Worm (Caenorhabditis elegans): ENCODE data around the gene csn-4.

Gene csn-4

ce11 chrIV:1040537-1040936 lies 46.3 kb downstream of the csn-4 start:
- TF ChIP-seq unc-55 (GFP tag; optimal IDR thresholded peaks at IDR 0.05) = no peak
- no peak for TF ChIP-seq nhr-23 (tag; optimal IDR thresholded peaks at IDR 0.05)
- no peak for TF ChIP-seq ZK546.5 (tag; optimal IDR thresholded peaks at IDR 0.05)
- TF ChIP-seq lin-11 (tag; optimal IDR thresholded peaks at IDR 0.05) = no peak
- no peak for TF ChIP-seq mdl-1 (tag; optimal IDR thresholded peaks at IDR 0.05)
- no peak for TF ChIP-seq unc-39 (tag; optimal IDR thresholded peaks at IDR 0.05)
- TF ChIP-seq ztf-1 (GFP tag; conservative IDR thresholded peaks at IDR 0.05) = no peak
- TF ChIP-seq sma-9 (GFP tag; optimal IDR thresholded peaks at IDR 0.05) = no peak
- no peak for TF ChIP-seq sma-9 (tag; optimal IDR thresholded peaks at IDR 0.05)
- TF ChIP-seq nhr-77 (tag; optimal IDR thresholded peaks at IDR 0.05) = no peak
- TF ChIP-seq ceh-82 (tag; optimal IDR thresholded peaks at IDR 0.05) = no peak
- TF ChIP-seq C34F6.9 (tag; optimal IDR thresholded peaks at IDR 0.05) = no peak
- no peak for TF ChIP-seq ztf-11 (tag; optimal IDR thresholded peaks at IDR 0.05)

DNA sequence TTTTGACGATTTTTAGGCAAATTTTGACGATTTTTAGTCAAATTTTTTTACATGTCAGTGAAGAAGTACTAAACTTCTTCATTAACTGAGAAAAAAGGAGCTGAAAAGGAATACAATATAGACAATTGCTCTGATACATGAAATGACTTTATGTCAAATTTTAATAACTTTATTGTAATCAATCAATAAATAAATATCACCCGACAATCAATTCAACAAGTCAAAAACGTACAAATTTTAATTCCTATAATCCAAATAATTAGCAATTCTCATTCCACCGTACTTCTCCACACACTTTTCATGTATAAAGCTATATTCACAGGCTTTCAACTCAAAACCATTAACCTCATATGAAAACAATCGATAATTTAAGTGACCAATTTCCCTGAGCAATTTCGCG lies 48.3 kb downstream of the csn-4 start:
- TF ChIP-seq nhr-21 (tag; optimal IDR thresholded peaks at IDR 0.05) = no peak
- no peak for TF ChIP-seq elt-1 (tag; optimal IDR thresholded peaks at IDR 0.05)
- no peak for TF ChIP-seq ZK546.5 (tag; optimal IDR thresholded peaks at IDR 0.05)
- TF ChIP-seq blmp-1 (tag; optimal IDR thresholded peaks at IDR 0.05; ENCODE audit: insufficient read depth) = no peak
- TF ChIP-seq unc-55 (GFP tag; optimal IDR thresholded peaks at IDR 0.05) = no peak
- no peak for TF ChIP-seq nhr-237 (tag; optimal IDR thresholded peaks at IDR 0.05)
- TF ChIP-seq nhr-77 (tag; optimal IDR thresholded peaks at IDR 0.05) = no peak
- no peak for TF ChIP-seq ztf-1 (GFP tag; conservative IDR thresholded peaks at IDR 0.05)
- TF ChIP-seq zag-1 (tag; optimal IDR thresholded peaks at IDR 0.05) = no peak
- TF ChIP-seq aly-2 (tag; optimal IDR thresholded peaks at IDR 0.05) = no peak
- TF ChIP-seq lin-39 (tag; optimal IDR thresholded peaks at IDR 0.05) = no peak
- TF ChIP-seq nhr-6 (tag; optimal IDR thresholded peaks at IDR 0.05) = no peak
- TF ChIP-seq Y55F3AM.14 (GFP tag; optimal IDR thresholded peaks at IDR 0.05) = no peak
- TF ChIP-seq nhr-10 (tag; optimal IDR thresholded peaks at IDR 0.05) = no peak

- TF ChIP-seq unc-55 (GFP tag; optimal IDR thresholded peaks at IDR 0.05) = no peak
- TF ChIP-seq sma-3 (GFP tag; optimal IDR thresholded peaks at IDR 0.05) = no peak
- TF ChIP-seq crh-2 (tag; optimal IDR thresholded peaks at IDR 0.05) = peak; percentile 52
- TF ChIP-seq sma-9 (GFP tag; optimal IDR thresholded peaks at IDR 0.05) = peak; percentile 3
- no peak for TF ChIP-seq sma-9 (tag; optimal IDR thresholded peaks at IDR 0.05)
- TF ChIP-seq ztf-1 (GFP tag; conservative IDR thresholded peaks at IDR 0.05) = no peak
- no peak for TF ChIP-seq nhr-6 (tag; optimal IDR thresholded peaks at IDR 0.05)
- no peak for TF ChIP-seq lin-11 (tag; optimal IDR thresholded peaks at IDR 0.05)
- TF ChIP-seq snpc-4 (tag; optimal IDR thresholded peaks at IDR 0.05) = no peak
- TF ChIP-seq C34F6.9 (tag; optimal IDR thresholded peaks at IDR 0.05) = peak; percentile 5
- no peak for TF ChIP-seq ztf-4 (tag; optimal IDR thresholded peaks at IDR 0.05)
- TF ChIP-seq nhr-23 (tag; optimal IDR thresholded peaks at IDR 0.05) = no peak
- TF ChIP-seq mdl-1 (tag; optimal IDR thresholded peaks at IDR 0.05) = no peak
- TF ChIP-seq blmp-1 (tag; optimal IDR thresholded peaks at IDR 0.05; ENCODE audit: insufficient read depth) = no peak
- TF ChIP-seq ztf-11 (tag; optimal IDR thresholded peaks at IDR 0.05) = no peak
- no peak for TF ChIP-seq nhr-11 (tag; optimal IDR thresholded peaks at IDR 0.05)
- TF ChIP-seq egl-27 (tag; optimal IDR thresholded peaks at IDR 0.05) = no peak
- TF ChIP-seq nhr-25 (tag; optimal IDR thresholded peaks at IDR 0.05) = peak; percentile 19
- no peak for TF ChIP-seq alr-1 (tag; optimal IDR thresholded peaks at IDR 0.05)
- TF ChIP-seq gmeb-1 (tag; optimal IDR thresholded peaks at IDR 0.05) = peak; percentile 20
- TF ChIP-seq lin-39 (tag; optimal IDR thresholded peaks at IDR 0.05) = no peak
- TF ChIP-seq fos-1 (tag; optimal IDR thresholded peaks at IDR 0.05) = peak; percentile 92
- no peak for TF ChIP-seq nhr-237 (tag; optimal IDR thresholded peaks at IDR 0.05)
- TF ChIP-seq R02D3.7 (tag; optimal IDR thresholded peaks at IDR 0.05) = no peak
- TF ChIP-seq nhr-21 (tag; optimal IDR thresholded peaks at IDR 0.05) = no peak
- TF ChIP-seq ceh-82 (tag; optimal IDR thresholded peaks at IDR 0.05) = no peak
These were observed 51.7 kb downstream of the csn-4 start for ce11 chrIV:1035108-1035507.

ce11 chrIV:1029939-1030338 lies 56.9 kb downstream of the csn-4 start, which contains the start of gene abhd-14:
abhd-14 (minus strand) TSS chrIV:1030039.
- TF ChIP-seq nhr-21 (tag; optimal IDR thresholded peaks at IDR 0.05) = no peak
- no peak for TF ChIP-seq sma-3 (GFP tag; optimal IDR thresholded peaks at IDR 0.05)
- no peak for TF ChIP-seq lin-13 (GFP tag; optimal IDR thresholded peaks at IDR 0.05)
- no peak for TF ChIP-seq alr-1 (tag; optimal IDR thresholded peaks at IDR 0.05)
- TF ChIP-seq F13H6.1 (tag; optimal IDR thresholded peaks at IDR 0.05) = no peak
- TF ChIP-seq ztf-4 (tag; optimal IDR thresholded peaks at IDR 0.05) = no peak
- no peak for TF ChIP-seq skn-1 (tag; optimal IDR thresholded peaks at IDR 0.05)
- TF ChIP-seq ztf-1 (GFP tag; conservative IDR thresholded peaks at IDR 0.05) = no peak
- TF ChIP-seq zag-1 (tag; optimal IDR thresholded peaks at IDR 0.05) = no peak
- no peak for TF ChIP-seq lin-11 (tag; optimal IDR thresholded peaks at IDR 0.05)
- TF ChIP-seq unc-39 (tag; optimal IDR thresholded peaks at IDR 0.05) = no peak
- no peak for TF ChIP-seq gmeb-1 (tag; optimal IDR thresholded peaks at IDR 0.05)
- TF ChIP-seq nhr-237 (tag; optimal IDR thresholded peaks at IDR 0.05) = no peak
- TF ChIP-seq nhr-12 (tag; optimal IDR thresholded peaks at IDR 0.05) = no peak
- no peak for TF ChIP-seq ceh-82 (tag; optimal IDR thresholded peaks at IDR 0.05)
- no peak for TF ChIP-seq ama-1 (optimal IDR thresholded peaks at IDR 0.05)
